Fruit fly (Drosophila melanogaster): ENCODE measurements around the gene CG3198.

CG3198 gene

DNA sequence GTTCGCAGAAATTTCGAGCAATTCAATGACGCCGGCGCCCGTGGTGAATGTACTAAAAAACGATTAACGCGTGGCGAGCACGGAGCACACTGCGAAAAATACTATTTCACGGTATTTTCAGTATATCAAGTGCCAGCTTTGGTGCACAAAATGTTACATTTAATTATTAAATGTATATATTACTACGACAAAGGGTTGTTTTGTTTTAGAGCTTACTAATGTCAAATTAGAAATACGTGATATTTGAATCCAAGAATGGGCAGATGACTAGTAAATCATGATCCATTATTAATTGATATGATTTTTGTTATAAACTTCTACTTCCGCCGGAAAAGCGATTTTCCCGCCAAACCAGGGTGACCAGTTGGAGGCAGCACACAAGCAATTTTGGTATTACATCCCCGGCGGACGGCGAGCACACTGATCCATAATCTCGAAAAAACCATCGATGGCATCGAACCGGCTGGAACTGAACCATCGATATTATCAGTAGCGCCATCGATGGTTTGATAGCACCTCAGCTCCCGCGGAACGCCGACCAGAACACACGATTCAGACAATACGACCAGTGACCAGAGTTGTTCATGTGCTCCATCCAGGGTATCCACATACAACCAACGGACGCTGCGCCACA is 19.5 kb downstream of the CG3198 start, which contains the start of the genes CG3226 and Cdc7:
TSS of gene CG3226 (minus strand) at position 51 of the 634 bp plus-strand sequence.
TSS of gene Cdc7 (plus strand) at position 344 of the 634 bp plus-strand sequence.
- TF ChIP-seq brk (GFP tag; optimal IDR thresholded peaks at IDR 0.05) (no peak), Vsx2 (GFP tag; optimal IDR thresholded peaks at IDR 0.05; ENCODE audit: partially characterized antibody) (no peak), CrebA (GFP tag; optimal IDR thresholded peaks at IDR 0.05; ENCODE audit: borderline replicate concordance) (no peak), dsf (GFP tag; optimal IDR thresholded peaks at IDR 0.05; ENCODE audit: borderline replicate concordance) (no peak), usp (GFP tag; optimal IDR thresholded peaks at IDR 0.05) (no peak), br (GFP tag; optimal IDR thresholded peaks at IDR 0.05) (peak; percentile 54), dmrt93B (GFP tag; optimal IDR thresholded peaks at IDR 0.05) (peak; percentile 76), Dif (GFP tag; optimal IDR thresholded peaks at IDR 0.05; ENCODE audit: partially characterized antibody) (no peak), OdsH (GFP tag; optimal IDR thresholded peaks at IDR 0.05) (peak; percentile 64), h (GFP tag; optimal IDR thresholded peaks at IDR 0.05) (peak; percentile 66), GATAd (GFP tag; optimal IDR thresholded peaks at IDR 0.05) (no peak), ey (GFP tag; optimal IDR thresholded peaks at IDR 0.05) (no peak), tai (GFP tag; optimal IDR thresholded peaks at IDR 0.05) (no peak), Hr83 (GFP tag; optimal IDR thresholded peaks at IDR 0.05; ENCODE audit: poor library complexity, severe bottlenecking) (peak; percentile 54), jim (GFP tag; optimal IDR thresholded peaks at IDR 0.05) (no peak), fru (GFP tag; optimal IDR thresholded peaks at IDR 0.05) (peak; percentile 100), foxo (GFP tag; optimal IDR thresholded peaks at IDR 0.05) (peak in 1 of 2 experiments; percentile 53), Hnf4 (GFP tag; optimal IDR thresholded peaks at IDR 0.05) (no peak), dl (GFP tag; optimal IDR thresholded peaks at IDR 0.05; ENCODE audit: insufficient read depth in 1 of 2, partially characterized antibody in 2 of 2) (no peak), woc (GFP tag; optimal IDR thresholded peaks at IDR 0.05) (peak; percentile 27), sv (GFP tag; optimal IDR thresholded peaks at IDR 0.05) (no peak), Jra (GFP tag; optimal IDR thresholded peaks at IDR 0.05) (peak; percentile 41), Abd-B (GFP tag; optimal IDR thresholded peaks at IDR 0.05) (no peak), sage (GFP tag; optimal IDR thresholded peaks at IDR 0.05) (peak; percentile 6), CG32264 (GFP tag; optimal IDR thresholded peaks at IDR 0.05) (no peak), CG9705 (GFP tag; optimal IDR thresholded peaks at IDR 0.05) (peak; percentile 72), HLH106 (tag; optimal IDR thresholded peaks at IDR 0.05) (peak; percentile 67), lola (GFP tag; optimal IDR thresholded peaks at IDR 0.05) (no peak), N (GFP tag; optimal IDR thresholded peaks at IDR 0.05) (no peak), psq (GFP tag; optimal IDR thresholded peaks at IDR 0.05) (peak; percentile 53), Mio (GFP tag; optimal IDR thresholded peaks at IDR 0.05) (no peak), Dfd (GFP tag; optimal IDR thresholded peaks at IDR 0.05) (no peak), Myc (optimal IDR thresholded peaks at IDR 0.05) (peak; percentile 15), Hr78 (GFP tag; optimal IDR thresholded peaks at IDR 0.05) (no peak), Sp1 (GFP tag; optimal IDR thresholded peaks at IDR 0.05) (peak; percentile 76), rgr (GFP tag; optimal IDR thresholded peaks at IDR 0.05) (peak; percentile 80), pan (optimal IDR thresholded peaks at IDR 0.05) (no peak), Rel (GFP tag; optimal IDR thresholded peaks at IDR 0.05) (no peak), Rel (tag; optimal IDR thresholded peaks at IDR 0.05) (peak; percentile 43)

DNA sequence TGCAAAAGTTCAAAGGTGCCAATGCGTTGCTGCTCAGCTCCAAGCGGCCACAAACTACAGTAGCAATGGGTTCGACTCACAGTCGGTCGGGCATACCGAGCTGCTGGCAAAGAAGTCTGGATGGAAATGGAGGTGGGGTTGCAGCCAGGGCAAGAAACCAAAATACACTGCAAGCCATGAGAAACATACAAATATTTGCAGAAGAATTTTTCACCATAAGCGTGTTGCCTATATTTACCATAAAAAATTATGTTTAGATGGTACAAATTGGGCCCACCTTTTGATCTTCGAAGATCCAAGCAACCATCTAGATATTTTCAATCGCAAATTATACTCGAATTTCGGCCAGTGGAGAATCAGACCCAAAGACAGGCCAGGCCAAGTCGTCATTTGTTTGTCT is 26.9 kb downstream of the CG3198 start:
- TF ChIP-seq CG9705 (GFP tag; optimal IDR thresholded peaks at IDR 0.05): no peak
- no peak for TF ChIP-seq sv (GFP tag; optimal IDR thresholded peaks at IDR 0.05)
- TF ChIP-seq HLH106 (tag; optimal IDR thresholded peaks at IDR 0.05): peak; percentile 10
- TF ChIP-seq fru (GFP tag; optimal IDR thresholded peaks at IDR 0.05): peak; percentile 22
- TF ChIP-seq woc (GFP tag; optimal IDR thresholded peaks at IDR 0.05): peak; percentile 0
- no peak for TF ChIP-seq Hr83 (GFP tag; optimal IDR thresholded peaks at IDR 0.05; ENCODE audit: poor library complexity, severe bottlenecking)

Data from whole organism, wandering third instar larva.